Fruit fly (Drosophila melanogaster): Measurements from ENCODE around the gene Calx.

The Calx gene

dm6 chr3R:20952423-20953013 is 25.5 kb upstream of the Calx start (continued):
- TF ChIP-seq CG13894 (tag; optimal IDR thresholded peaks at IDR 0.05) (peak; percentile 89), CG34376 (GFP tag; optimal IDR thresholded peaks at IDR 0.05) (peak; percentile 54), CG8290 (GFP tag; optimal IDR thresholded peaks at IDR 0.05) (no peak), CG8290 (tag; optimal IDR thresholded peaks at IDR 0.05) (peak in 1 of 2 experiments; percentile 15), CG32772 (GFP tag; IDR thresholded peaks at IDR 0.05) (no peak), Sox102F (GFP tag; optimal IDR thresholded peaks at IDR 0.05) (no peak), CG12299 (tag; optimal IDR thresholded peaks at IDR 0.05) (no peak), cato (GFP tag; optimal IDR thresholded peaks at IDR 0.05; ENCODE audit: borderline replicate concordance) (no peak), CG2120 (GFP tag; optimal IDR thresholded peaks at IDR 0.05) (no peak), CG17802 (tag; optimal IDR thresholded peaks at IDR 0.05) (no peak), CG14860 (GFP tag; IDR thresholded peaks at IDR 0.05; ENCODE audit: partially characterized antibody) (no peak), CG1647 (GFP tag; optimal IDR thresholded peaks at IDR 0.05) (no peak), gem (tag; optimal IDR thresholded peaks at IDR 0.05) (peak; percentile 27), h (optimal IDR thresholded peaks at IDR 0.05) (no peak), CG7786 (GFP tag; optimal IDR thresholded peaks at IDR 0.05) (no peak), wdn (GFP tag; IDR thresholded peaks at IDR 0.05) (no peak), CG14667 (GFP tag; IDR thresholded peaks at IDR 0.05) (no peak), Hr39 (optimal IDR thresholded peaks at IDR 0.05) (no peak), CG30403 (GFP tag; optimal IDR thresholded peaks at IDR 0.05) (no peak), lab (GFP tag; optimal IDR thresholded peaks at IDR 0.05) (peak; percentile 12), Asciz (GFP tag; optimal IDR thresholded peaks at IDR 0.05) (no peak), Vsx1 (GFP tag; optimal IDR thresholded peaks at IDR 0.05) (no peak)

- no peak for TF ChIP-seq Elba2 (GFP tag; optimal IDR thresholded peaks at IDR 0.05)
- TF ChIP-seq sug (tag; optimal IDR thresholded peaks at IDR 0.05), result peak; percentile 73
- no peak for TF ChIP-seq trh (GFP tag; optimal IDR thresholded peaks at IDR 0.05)
- TF ChIP-seq CG17361 (GFP tag; IDR thresholded peaks at IDR 0.05), result no peak
- TF ChIP-seq CG6813 (GFP tag; optimal IDR thresholded peaks at IDR 0.05), result no peak
- TF ChIP-seq abd-A (tag; optimal IDR thresholded peaks at IDR 0.05), result no peak
- TF ChIP-seq CG30020 (tag; optimal IDR thresholded peaks at IDR 0.05), result no peak
- no peak for TF ChIP-seq HmgD (GFP tag; optimal IDR thresholded peaks at IDR 0.05)
- TF ChIP-seq Pdp1 (GFP tag; optimal IDR thresholded peaks at IDR 0.05), result peak in 1 of 2 experiments; percentile 42
- no peak for TF ChIP-seq jing (GFP tag; optimal IDR thresholded peaks at IDR 0.05)
- 0 out of 2 replicates have a peak, but pooled peaks have one; percentile 10 for TF ChIP-seq sens-2 (GFP tag; IDR thresholded peaks at IDR 0.05)
- TF ChIP-seq Ets65A (GFP tag), result peak; percentile 32
- no peak for TF ChIP-seq fd96Cb (tag; optimal IDR thresholded peaks at IDR 0.05)
- TF ChIP-seq Doc3 (GFP tag; IDR thresholded peaks at IDR 0.05; ENCODE audit: partially characterized antibody), result no peak
- TF ChIP-seq Lhr (GFP tag; optimal IDR thresholded peaks at IDR 0.05), result no peak
- TF ChIP-seq CrebB (tag; optimal IDR thresholded peaks at IDR 0.05), result no peak
- TF ChIP-seq CG2678 (tag; optimal IDR thresholded peaks at IDR 0.05), result no peak
- TF ChIP-seq ara (GFP tag; IDR thresholded peaks at IDR 0.05), result 0 out of 2 replicates have a peak, but pooled peaks have one; percentile 15
- TF ChIP-seq Med (GFP tag), result peak; percentile 24
- 0 out of 3 replicates have a peak, but pooled peaks have one; percentile 14 for TF ChIP-seq CG2199 (GFP tag; IDR thresholded peaks at IDR 0.05)
- no peak for TF ChIP-seq CG8388 (GFP tag; optimal IDR thresholded peaks at IDR 0.05)
- no peak for TF ChIP-seq HmgZ (tag; optimal IDR thresholded peaks at IDR 0.05)
- peak; percentile 61 for TF ChIP-seq crol (GFP tag; IDR thresholded peaks at IDR 0.05)
- no peak for TF ChIP-seq hkb (optimal IDR thresholded peaks at IDR 0.05)
- TF ChIP-seq hkb (GFP tag; IDR thresholded peaks at IDR 0.05), result no peak
- no peak for TF ChIP-seq CG11696 (GFP tag; IDR thresholded peaks at IDR 0.05)
- peak; percentile 17 for TF ChIP-seq sens (GFP tag)
- no peak for TF ChIP-seq Awh (GFP tag; IDR thresholded peaks at IDR 0.05)
- TF ChIP-seq HLH3B (GFP tag; IDR thresholded peaks at IDR 0.05), result no peak
- TF ChIP-seq ranshi (GFP tag; IDR thresholded peaks at IDR 0.05), result 0 out of 2 replicates have a peak, but pooled peaks have one; percentile 11
Observed at dm6 chr3R:20954531-20954930, 23.5 kb upstream of the Calx start.
